Fruit fly (Drosophila melanogaster) whole organism, prepupa: ENCODE measurements around the gene Tcs5.

Source experiments
- CG10631 ChIP-seq: fragments of 200-800 bp; sonication (Bioruptor generic); optimal IDR thresholded peaks from 2 replicates; lab custom pipeline; 2016; ENCODE audit warnings: missing biosample characterization, missing genetic modification characterization
- CG3032 ChIP-seq: fragments of 200-800 bp; optimal IDR thresholded peaks from 2 replicates; lab custom pipeline; 2019; ENCODE audit warnings: missing biosample characterization, mild to moderate bottlenecking, missing genetic modification characterization, moderate library complexity
- Eip78C ChIP-seq: fragments of 200-800 bp; sonication (Bioruptor generic); peaks from one replicate; lab custom pipeline; 2016; ENCODE audit warnings: missing biosample characterization, missing genetic modification characterization
- Ets21C ChIP-seq: fragments of 200-800 bp; sonication (Bioruptor generic); optimal IDR thresholded peaks from 3 replicates; lab custom pipeline; 2016; ENCODE audit warnings: missing biosample characterization, missing genetic modification characterization
- Hr39 ChIP-seq: fragments of 200-800 bp; sonication (Bioruptor generic); optimal IDR thresholded peaks from 2 replicates; lab custom pipeline; 2016; ENCODE audit warnings: missing biosample characterization, missing genetic modification characterization
- eg ChIP-seq: fragments of 200-800 bp; sonication (Bioruptor generic); IDR thresholded peaks from 3 replicates; pipeline ENCODE4 v1.3.6; 2022; ENCODE audit warnings: missing biosample characterization, missing genetic modification characterization
- pdm3 ChIP-seq: fragments of 200-800 bp; sonication (Bioruptor generic); optimal IDR thresholded peaks from 3 replicates; lab custom pipeline; 2016; ENCODE audit warnings: missing biosample characterization, missing genetic modification characterization

- TF ChIP-seq CG3032 (tag; lab: Kevin White, UChicago), result no peak
- no peak for TF ChIP-seq CG10631
- TF ChIP-seq eg, result no peak
- TF ChIP-seq Hr39 (GFP tag; lab: Kevin White, UChicago), result no peak
- TF ChIP-seq Ets21C (GFP tag; lab: Kevin White, UChicago), result no peak
- TF ChIP-seq pdm3 (GFP tag; lab: Kevin White, UChicago), result no peak
- TF ChIP-seq Eip78C (GFP tag; lab: Kevin White, UChicago), result peak; percentile 2
Measured at dm6 chr3L:5132966-5133365, 6.2 kb downstream of the Tcs5 start, which contains the start of gene CG15213.
